Worm (Caenorhabditis elegans): ENCODE results near the gene C12D5.3.

ce11 chrV:7645454-7645853, 30.6 kb upstream of the C12D5.3 start, which contains the start of gene str-47:
- TF ChIP-seq klf-2 (GFP tag; conservative IDR thresholded peaks at IDR 0.05) (no peak), cog-1 (tag; optimal IDR thresholded peaks at IDR 0.05) (no peak), ztf-29 (GFP tag; IDR thresholded peaks at IDR 0.05) (no peak), med-1 (GFP tag; optimal IDR thresholded peaks at IDR 0.05; ENCODE audit: insufficient read depth) (no peak), ztf-23 (GFP tag; IDR thresholded peaks at IDR 0.05) (no peak)

Data from whole organism, midembryonic.